Worm (Caenorhabditis elegans) whole organism, L2 larva: ENCODE data around the gene R160.5.

Source experiments
- C34F6.9 ChIP-seq: fragments of 150-350 bp; optimal IDR thresholded peaks from 2 replicates; lab custom pipeline; 2014; ENCODE audit warnings: missing biosample characterization, missing genetic modification characterization
- F13H6.1 ChIP-seq: sonication (generic microtip); optimal IDR thresholded peaks from 2 replicates; lab custom pipeline; 2016; ENCODE audit warnings: missing genetic modification characterization, missing compliant biosample characterization
- R02D3.7 ChIP-seq: fragments of 150-350 bp; optimal IDR thresholded peaks from 2 replicates; lab custom pipeline; 2014; ENCODE audit warnings: missing biosample characterization, missing genetic modification characterization
- Y55F3AM.14 ChIP-seq: fragments of 200-800 bp; sonication (Bioruptor generic); optimal IDR thresholded peaks from 2 replicates; lab custom pipeline; 2018; ENCODE audit warnings: mild to moderate bottlenecking, missing genetic modification characterization, missing compliant biosample characterization
- ZK546.5 ChIP-seq: sonication (generic microtip); optimal IDR thresholded peaks from 2 replicates; lab custom pipeline; 2017; ENCODE audit warnings: missing biosample characterization, missing genetic modification characterization
- alr-1 ChIP-seq: fragments of 150-350 bp; optimal IDR thresholded peaks from 2 replicates; lab custom pipeline; 2014; ENCODE audit warnings: missing biosample characterization, missing genetic modification characterization
- blmp-1 ChIP-seq: sonication (generic microtip); optimal IDR thresholded peaks from 2 replicates; lab custom pipeline; 2017; ENCODE audit warnings: missing genetic modification characterization, mild to moderate bottlenecking, missing compliant biosample characterization, antibody characterized with exemption, moderate library complexity; ENCODE audit not compliant: insufficient read depth
- ceh-16 ChIP-seq: fragments of 150-350 bp; optimal IDR thresholded peaks from 2 replicates; lab custom pipeline; 2014; ENCODE audit warnings: missing biosample characterization, missing genetic modification characterization
- ceh-82 ChIP-seq: fragments of 150-350 bp; optimal IDR thresholded peaks from 2 replicates; lab custom pipeline; 2014; ENCODE audit warnings: missing biosample characterization, missing genetic modification characterization
- crh-2 ChIP-seq: sonication (generic microtip); optimal IDR thresholded peaks from 2 replicates; lab custom pipeline; 2017; ENCODE audit warnings: missing biosample characterization, missing genetic modification characterization
- dmd-4 ChIP-seq: sonication (generic microtip); optimal IDR thresholded peaks from 2 replicates; lab custom pipeline; 2017; ENCODE audit warnings: missing biosample characterization, missing genetic modification characterization
- egl-27 ChIP-seq: sonication (generic microtip); optimal IDR thresholded peaks from 3 replicates; lab custom pipeline; 2017; ENCODE audit warnings: missing biosample characterization, missing genetic modification reagents, missing genetic modification characterization
- elt-1 ChIP-seq: fragments of 150-350 bp; optimal IDR thresholded peaks from 2 replicates; lab custom pipeline; 2014; ENCODE audit warnings: missing biosample characterization, missing genetic modification characterization
- fos-1 ChIP-seq: fragments of 150-350 bp; optimal IDR thresholded peaks from 2 replicates; lab custom pipeline; 2014; ENCODE audit warnings: missing biosample characterization, missing genetic modification characterization
- gmeb-1 ChIP-seq: fragments of 150-350 bp; optimal IDR thresholded peaks from 2 replicates; lab custom pipeline; 2014; ENCODE audit warnings: missing biosample characterization, missing genetic modification characterization
- lin-11 ChIP-seq: fragments of 150-350 bp; sonication (generic microtip); optimal IDR thresholded peaks from 2 replicates; lab custom pipeline; 2014; ENCODE audit warnings: missing biosample characterization, missing genetic modification characterization, inconsistent platforms, mixed read lengths
- lin-13 ChIP-seq: fragments of 150-350 bp; optimal IDR thresholded peaks from 2 replicates; lab custom pipeline; 2014; ENCODE audit warnings: missing biosample characterization, missing genetic modification reagents, missing genetic modification characterization
- lin-39 ChIP-seq: fragments of 150-350 bp; optimal IDR thresholded peaks from 2 replicates; lab custom pipeline; 2014; ENCODE audit warnings: missing biosample characterization, missing genetic modification reagents, missing genetic modification characterization
- lsy-2 ChIP-seq, 2 experiments: fragments of 150-350 bp in 1 of 2; sonication (generic microtip) in 1 of 2; optimal IDR thresholded peaks; 2 replicates each; lab custom pipeline; 2014 to 2017; ENCODE audit warnings: missing biosample characterization in 2 of 2, missing genetic modification characterization in 2 of 2
- mab-5 ChIP-seq: fragments of 150-350 bp; optimal IDR thresholded peaks from 2 replicates; lab custom pipeline; 2014; ENCODE audit warnings: missing biosample characterization, missing genetic modification characterization
- mbf-1 ChIP-seq: sonication (generic microtip); optimal IDR thresholded peaks from 2 replicates; lab custom pipeline; 2017; ENCODE audit warnings: missing biosample characterization, missing genetic modification characterization
- mdl-1 ChIP-seq, 2 experiments: fragments of 150-350 bp in 1 of 2; sonication (generic microtip) in 1 of 2; optimal IDR thresholded peaks; 2 replicates each; lab custom pipeline; 2017; ENCODE audit warnings: missing biosample characterization in 2 of 2, missing genetic modification characterization in 2 of 2
- nhr-10 ChIP-seq: sonication (generic microtip); optimal IDR thresholded peaks from 2 replicates; lab custom pipeline; 2017; ENCODE audit warnings: missing biosample characterization, missing genetic modification characterization
- nhr-12 ChIP-seq: fragments of 150-350 bp; optimal IDR thresholded peaks from 2 replicates; lab custom pipeline; 2014; ENCODE audit warnings: missing biosample characterization, missing genetic modification characterization
- nhr-129 ChIP-seq: fragments of 150-350 bp; optimal IDR thresholded peaks from 2 replicates; lab custom pipeline; 2014; ENCODE audit warnings: missing biosample characterization, missing genetic modification characterization
- nhr-21 ChIP-seq: fragments of 150-350 bp; optimal IDR thresholded peaks from 2 replicates; lab custom pipeline; 2014; ENCODE audit warnings: missing biosample characterization, missing genetic modification characterization
- nhr-23 ChIP-seq: fragments of 150-350 bp; optimal IDR thresholded peaks from 2 replicates; lab custom pipeline; 2014; ENCODE audit warnings: missing biosample characterization, missing genetic modification reagents, missing genetic modification characterization
- nhr-25 ChIP-seq: fragments of 150-350 bp; sonication (generic microtip); optimal IDR thresholded peaks from 3 replicates; lab custom pipeline; 2014; ENCODE audit warnings: missing biosample characterization, missing genetic modification characterization
- nhr-6 ChIP-seq: fragments of 150-350 bp; optimal IDR thresholded peaks from 2 replicates; lab custom pipeline; 2014; ENCODE audit warnings: missing biosample characterization, missing genetic modification characterization
- nhr-77 ChIP-seq: fragments of 150-350 bp; optimal IDR thresholded peaks from 2 replicates; lab custom pipeline; 2014; ENCODE audit warnings: missing biosample characterization, missing genetic modification characterization
- peb-1 ChIP-seq: fragments of 150-350 bp; optimal IDR thresholded peaks from 2 replicates; lab custom pipeline; 2014; ENCODE audit warnings: missing biosample characterization, missing genetic modification characterization
- sem-4 ChIP-seq: fragments of 150-350 bp; optimal IDR thresholded peaks from 2 replicates; lab custom pipeline; 2014; ENCODE audit warnings: missing biosample characterization, missing genetic modification reagents, missing genetic modification characterization
- sma-3 ChIP-seq: sonication (generic microtip); optimal IDR thresholded peaks from 2 replicates; lab custom pipeline; 2016; ENCODE audit warnings: missing genetic modification reagents, missing genetic modification characterization, missing compliant biosample characterization
- sma-9 ChIP-seq, 2 experiments: fragments of 150-350 bp in 1 of 2; sonication (generic microtip) in 1 of 2; optimal IDR thresholded peaks; 2 replicates each; lab custom pipeline; 2014 to 2016; ENCODE audit warnings: missing genetic modification characterization in 2 of 2, mild to moderate bottlenecking in 1 of 2, missing biosample characterization in 1 of 2, missing compliant biosample characterization in 1 of 2, missing genetic modification reagents in 1 of 2, moderate library complexity in 1 of 2
- snpc-4 ChIP-seq: fragments of 150-350 bp; optimal IDR thresholded peaks from 2 replicates; lab custom pipeline; 2014; ENCODE audit warnings: missing biosample characterization, missing genetic modification characterization
- unc-39 ChIP-seq: fragments of 150-350 bp; optimal IDR thresholded peaks from 2 replicates; lab custom pipeline; 2014; ENCODE audit warnings: missing biosample characterization, missing genetic modification characterization
- unc-55 ChIP-seq: fragments of 150-350 bp; sonication (generic microtip); optimal IDR thresholded peaks from 3 replicates; lab custom pipeline; 2014; ENCODE audit warnings: missing biosample characterization, missing genetic modification reagents, missing genetic modification characterization
- unc-62 ChIP-seq: fragments of 150-350 bp; optimal IDR thresholded peaks from 2 replicates; lab custom pipeline; 2014; ENCODE audit warnings: missing biosample characterization, missing genetic modification reagents, missing genetic modification characterization
- ztf-1 ChIP-seq: fragments of 200-800 bp; sonication (Bioruptor generic); conservative IDR thresholded peaks from 2 replicates; pipeline ENCODE4 v1.3.6; 2022; ENCODE audit warnings: missing genetic modification characterization, missing compliant biosample characterization
- ztf-4 ChIP-seq: fragments of 150-350 bp; optimal IDR thresholded peaks from 2 replicates; lab custom pipeline; 2014; ENCODE audit warnings: missing biosample characterization, missing genetic modification characterization

The R160.5 gene

DNA sequence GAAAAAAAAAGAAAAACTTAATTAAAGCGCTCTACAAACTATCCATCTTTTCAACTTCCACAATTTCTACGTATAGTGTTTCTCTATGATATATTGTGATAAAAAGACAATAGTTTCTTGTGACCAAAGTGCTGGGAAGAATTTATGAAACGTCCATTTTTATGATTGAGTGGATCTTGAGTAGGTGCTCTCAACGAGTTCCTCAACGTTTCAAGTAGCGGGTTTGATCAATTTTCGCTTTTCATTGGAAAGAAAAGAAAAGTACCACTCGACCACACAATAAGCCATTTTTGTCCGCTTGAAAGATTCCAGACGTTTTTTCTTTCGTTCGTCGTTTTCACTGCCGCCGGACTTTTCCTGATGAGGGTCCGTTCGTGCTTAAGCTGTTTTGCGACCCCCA, 26.8 kb upstream of the R160.5 start:
- TF ChIP-seq nhr-21 (tag; lab: Kevin White, UChicago): no peak
- no peak for TF ChIP-seq nhr-25
- TF ChIP-seq sem-4 (tag; lab: Kevin White, UChicago): no peak
- no peak for TF ChIP-seq ceh-16 (tag; lab: Kevin White, UChicago)
- TF ChIP-seq peb-1 (tag; lab: Kevin White, UChicago): no peak
- no peak for TF ChIP-seq ztf-4 (tag; lab: Kevin White, UChicago)
- TF ChIP-seq nhr-129: no peak
- no peak for TF ChIP-seq fos-1 (tag; lab: Kevin White, UChicago)
- no peak for TF ChIP-seq mdl-1 (tag; optimal IDR thresholded peaks at IDR 0.05; lab: Kevin White, UChicago)

ce11 chrX:4395073-4395850, 24.6 kb upstream of the R160.5 start:
- peak; percentile 78 for TF ChIP-seq nhr-25
- TF ChIP-seq C34F6.9 (tag; lab: Kevin White, UChicago): peak; percentile 46
- peak; percentile 60 for TF ChIP-seq lin-13 (GFP tag; lab: Kevin White, UChicago)
- no peak for TF ChIP-seq lin-39 (tag; lab: Kevin White, UChicago)
- peak; percentile 22 for TF ChIP-seq sem-4 (tag; lab: Kevin White, UChicago)
- no peak for TF ChIP-seq nhr-12 (tag; lab: Kevin White, UChicago)
- TF ChIP-seq crh-2: peak; percentile 89
- TF ChIP-seq unc-62 (GFP tag; lab: Kevin White, UChicago): no peak
- peak; percentile 49 for TF ChIP-seq nhr-6 (tag; lab: Kevin White, UChicago)
- TF ChIP-seq egl-27 (tag; lab: Kevin White, UChicago): peak; percentile 63
- TF ChIP-seq F13H6.1 (tag; lab: Kevin White, UChicago): peak; percentile 79
- no peak for TF ChIP-seq ZK546.5 (tag; lab: Kevin White, UChicago)
- peak; percentile 47 for TF ChIP-seq sma-9 (GFP tag; optimal IDR thresholded peaks at IDR 0.05; lab: Kevin White, UChicago)
- no peak for TF ChIP-seq sma-9 (tag; optimal IDR thresholded peaks at IDR 0.05; lab: Kevin White, UChicago)
- TF ChIP-seq mab-5 (tag; lab: Kevin White, UChicago): peak; percentile 70
- TF ChIP-seq lin-11 (tag; lab: Kevin White, UChicago): no peak
- no peak for TF ChIP-seq Y55F3AM.14 (GFP tag; lab: Kevin White, UChicago)
- no peak for TF ChIP-seq nhr-77 (tag; lab: Kevin White, UChicago)
- no peak for TF ChIP-seq elt-1 (tag; lab: Kevin White, UChicago)
- peak; percentile 63 for TF ChIP-seq ceh-82 (tag; lab: Kevin White, UChicago)
- peak; percentile 77 for TF ChIP-seq unc-55 (GFP tag; lab: Kevin White, UChicago)
- TF ChIP-seq lsy-2 (tag; optimal IDR thresholded peaks at IDR 0.05; lab: Kevin White, UChicago): peak; percentile 59 to 77
- TF ChIP-seq mbf-1 (tag; lab: Kevin White, UChicago): peak; percentile 35
- peak; percentile 82 for TF ChIP-seq gmeb-1
- peak; percentile 85 for TF ChIP-seq nhr-21 (tag; lab: Kevin White, UChicago)
- TF ChIP-seq snpc-4: peak; percentile 41
- TF ChIP-seq fos-1 (tag; lab: Kevin White, UChicago): peak; percentile 64
- TF ChIP-seq sma-3 (GFP tag; lab: Kevin White, UChicago): peak; percentile 82
- peak; percentile 82 for TF ChIP-seq nhr-129

DNA sequence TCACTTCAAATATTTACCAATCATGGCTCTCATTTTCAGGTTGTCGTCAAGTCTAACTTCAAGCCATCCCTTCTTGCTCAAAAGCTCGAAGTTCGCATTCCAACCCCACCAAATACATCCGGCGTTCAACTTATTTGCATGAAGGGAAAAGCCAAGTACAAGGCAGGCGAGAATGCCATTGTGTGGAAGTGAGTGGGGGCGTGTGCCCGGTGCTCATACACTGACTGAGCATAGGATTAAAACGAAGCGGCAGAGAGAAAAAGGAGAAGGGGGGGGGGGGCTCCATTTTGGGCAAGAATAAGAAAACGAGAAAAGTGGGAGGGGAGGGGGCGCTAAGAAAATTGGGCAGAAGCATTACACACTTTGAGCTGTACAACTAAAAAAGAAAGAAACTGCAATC, 21.0 kb upstream of the R160.5 start:
- peak; percentile 10 for TF ChIP-seq Y55F3AM.14 (GFP tag; lab: Kevin White, UChicago)
- TF ChIP-seq ceh-16 (tag; lab: Kevin White, UChicago): no peak

DNA sequence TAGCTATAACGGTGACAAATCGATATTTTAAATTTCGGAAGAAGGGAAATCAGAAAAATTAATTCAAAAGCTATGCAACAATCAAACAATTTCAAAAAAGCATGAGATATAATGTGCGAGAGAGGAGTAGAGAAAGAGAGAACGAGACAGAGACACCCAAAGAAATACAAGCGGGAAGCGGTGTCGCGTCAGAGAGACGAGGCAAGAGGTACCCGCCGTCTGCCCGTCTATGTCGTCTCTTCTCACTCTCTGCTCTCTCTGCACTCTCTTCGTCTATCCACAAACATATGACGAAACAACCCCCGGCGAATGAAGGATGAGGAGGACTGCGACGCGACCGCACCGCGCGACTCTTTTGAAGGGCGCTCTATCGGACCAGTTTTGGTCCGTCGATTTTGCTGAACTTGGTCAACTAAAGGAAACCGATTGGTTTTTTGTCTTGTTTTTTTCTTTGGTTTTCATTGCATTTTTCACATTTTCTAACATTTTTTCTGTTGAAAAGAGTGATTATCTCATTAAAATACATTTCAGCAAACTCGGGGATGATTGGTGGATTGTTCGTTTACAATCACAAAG, 18.3 kb upstream of the R160.5 start, which contains the start of gene dpy-23:
TSS of gene dpy-23 (plus strand) at position 526 of the 576 bp plus-strand sequence.
- TF ChIP-seq peb-1 (tag; lab: Kevin White, UChicago) (no peak), nhr-25 (peak; percentile 93), nhr-77 (tag; lab: Kevin White, UChicago) (peak; percentile 49), unc-39 (tag; lab: Kevin White, UChicago) (no peak), nhr-12 (tag; lab: Kevin White, UChicago) (no peak), nhr-10 (tag; lab: Kevin White, UChicago) (peak; percentile 43), alr-1 (no peak), fos-1 (tag; lab: Kevin White, UChicago) (peak; percentile 91), nhr-21 (tag; lab: Kevin White, UChicago) (peak; percentile 86), ztf-1 (no peak), mdl-1 (tag; optimal IDR thresholded peaks at IDR 0.05; lab: Kevin White, UChicago) (peak; percentile 46 to 85), Y55F3AM.14 (GFP tag; lab: Kevin White, UChicago) (peak; percentile 89), nhr-129 (peak; percentile 97), ztf-4 (tag; lab: Kevin White, UChicago) (peak; percentile 92), egl-27 (tag; lab: Kevin White, UChicago) (peak; percentile 83), unc-62 (GFP tag; lab: Kevin White, UChicago) (peak; percentile 82), sem-4 (tag; lab: Kevin White, UChicago) (peak; percentile 93), R02D3.7 (tag; lab: Kevin White, UChicago) (no peak), elt-1 (tag; lab: Kevin White, UChicago) (no peak), blmp-1 (tag; lab: Kevin White, UChicago) (peak; percentile 85), ZK546.5 (tag; lab: Kevin White, UChicago) (peak; percentile 46), mbf-1 (tag; lab: Kevin White, UChicago) (no peak), crh-2 (peak; percentile 96), lin-39 (tag; lab: Kevin White, UChicago) (no peak), lsy-2 (tag; optimal IDR thresholded peaks at IDR 0.05; lab: Kevin White, UChicago) (peak; percentile 75 to 91), dmd-4 (no peak), ceh-82 (tag; lab: Kevin White, UChicago) (peak; percentile 89), F13H6.1 (tag; lab: Kevin White, UChicago) (peak; percentile 98), nhr-23 (tag; lab: Kevin White, UChicago) (no peak)
